Worm (Caenorhabditis elegans): Measurements from ENCODE around the gene unc-41.
"Not testable (repeated sequence)": the region's sequence is repeated elsewhere in the genome, so short reads cannot be mapped to it uniquely, and the experiment has no call there.

Gene unc-41

ce11 chrV:9976138-9976537 lies at the start of gene unc-41:
Gene unc-41, minus strand, starts transcription at chrV:9976238.
- no peak for TF ChIP-seq T22C8.4 (GFP tag; IDR thresholded peaks at IDR 0.05)
- TF ChIP-seq med-1 (GFP tag; optimal IDR thresholded peaks at IDR 0.05; ENCODE audit: insufficient read depth): no peak
- no peak for TF ChIP-seq ref-1 (GFP tag; conservative IDR thresholded peaks at IDR 0.05)
- no peak for TF ChIP-seq tab-1 (GFP tag; IDR thresholded peaks at IDR 0.05)
- no peak for TF ChIP-seq ztf-23 (GFP tag; IDR thresholded peaks at IDR 0.05)
- TF ChIP-seq klf-2 (GFP tag; conservative IDR thresholded peaks at IDR 0.05): no peak
- no peak for TF ChIP-seq cog-1 (tag; optimal IDR thresholded peaks at IDR 0.05)
- no peak for TF ChIP-seq flt-1 (GFP tag; IDR thresholded peaks at IDR 0.05)
- no peak for TF ChIP-seq ztf-29 (GFP tag; IDR thresholded peaks at IDR 0.05)

- TF ChIP-seq flt-1 (GFP tag; IDR thresholded peaks at IDR 0.05): no peak
- TF ChIP-seq ref-1 (GFP tag; conservative IDR thresholded peaks at IDR 0.05): no peak
- TF ChIP-seq tab-1 (GFP tag; IDR thresholded peaks at IDR 0.05): no peak
- no peak for TF ChIP-seq med-1 (GFP tag; optimal IDR thresholded peaks at IDR 0.05; ENCODE audit: insufficient read depth)
- TF ChIP-seq klf-2 (GFP tag; conservative IDR thresholded peaks at IDR 0.05): no peak
- no peak for TF ChIP-seq cog-1 (tag; optimal IDR thresholded peaks at IDR 0.05)
- no peak for TF ChIP-seq ztf-29 (GFP tag; IDR thresholded peaks at IDR 0.05)
- no peak for TF ChIP-seq ztf-23 (GFP tag; IDR thresholded peaks at IDR 0.05)
- TF ChIP-seq T22C8.4 (GFP tag; IDR thresholded peaks at IDR 0.05): no peak
These were observed 47.1 kb upstream of the unc-41 start for ce11 chrV:10023062-10023536.

- TF ChIP-seq cog-1 (tag; optimal IDR thresholded peaks at IDR 0.05) (no peak), T22C8.4 (GFP tag; IDR thresholded peaks at IDR 0.05) (no peak), ztf-23 (GFP tag; IDR thresholded peaks at IDR 0.05) (no peak)
These were observed 43.9 kb upstream of the unc-41 start for ce11 chrV:10019934-10020333.

- TF ChIP-seq ref-1 (GFP tag; conservative IDR thresholded peaks at IDR 0.05): no peak
These were observed 43.1 kb upstream of the unc-41 start for ce11 chrV:10019083-10019624.

DNA sequence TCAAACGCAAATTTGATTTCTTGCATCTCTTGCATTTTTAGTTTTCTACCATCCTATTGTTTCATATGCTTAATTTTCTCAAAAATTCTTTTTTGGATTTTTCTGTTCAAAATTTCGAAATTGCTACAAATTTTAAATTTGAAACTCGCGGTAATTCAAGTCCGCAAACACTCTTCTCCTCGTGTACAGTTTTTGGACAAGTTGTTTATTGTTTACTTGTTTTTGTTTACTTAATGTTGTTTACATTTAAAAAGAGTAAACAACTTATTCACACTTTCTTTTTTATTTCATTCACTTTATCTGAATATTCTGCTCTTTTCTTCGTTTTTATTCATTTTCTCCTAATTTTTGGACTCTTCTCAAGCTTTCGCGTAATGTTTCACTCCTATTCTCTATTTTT lies 42.3 kb upstream of the unc-41 start:
- TF ChIP-seq flt-1 (GFP tag; IDR thresholded peaks at IDR 0.05) (no peak), T22C8.4 (GFP tag; IDR thresholded peaks at IDR 0.05) (no peak), ref-1 (GFP tag; conservative IDR thresholded peaks at IDR 0.05) (no peak), tab-1 (GFP tag; IDR thresholded peaks at IDR 0.05) (no peak), med-1 (GFP tag; optimal IDR thresholded peaks at IDR 0.05; ENCODE audit: insufficient read depth) (no peak), klf-2 (GFP tag; conservative IDR thresholded peaks at IDR 0.05) (no peak), cog-1 (tag; optimal IDR thresholded peaks at IDR 0.05) (no peak), ztf-29 (GFP tag; IDR thresholded peaks at IDR 0.05) (no peak), ztf-23 (GFP tag; IDR thresholded peaks at IDR 0.05) (no peak)

DNA sequence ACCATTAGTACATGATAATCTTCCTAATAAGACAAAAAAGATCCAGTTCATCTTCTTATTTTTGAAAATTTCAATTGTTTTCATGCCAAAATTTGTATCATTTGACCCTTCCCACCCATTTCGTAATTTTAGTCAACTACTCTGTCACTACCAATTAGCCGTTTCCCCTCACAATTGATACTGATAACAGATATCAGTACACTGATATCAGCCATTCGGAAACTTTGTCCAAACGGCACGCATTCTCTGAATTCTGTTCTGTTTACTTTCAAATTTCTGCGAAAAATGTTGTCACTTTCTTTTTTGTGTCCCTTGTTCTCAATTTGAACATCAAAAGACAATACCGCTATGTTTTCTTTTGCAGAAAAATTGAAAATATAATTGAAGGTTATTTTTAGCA lies 36.6 kb upstream of the unc-41 start:
- TF ChIP-seq ztf-23 (GFP tag; IDR thresholded peaks at IDR 0.05): no peak
- TF ChIP-seq cog-1 (tag; optimal IDR thresholded peaks at IDR 0.05): no peak
- TF ChIP-seq med-1 (GFP tag; optimal IDR thresholded peaks at IDR 0.05; ENCODE audit: insufficient read depth): no peak
- TF ChIP-seq ref-1 (GFP tag; conservative IDR thresholded peaks at IDR 0.05): no peak
- no peak for TF ChIP-seq T22C8.4 (GFP tag; IDR thresholded peaks at IDR 0.05)
- no peak for TF ChIP-seq flt-1 (GFP tag; IDR thresholded peaks at IDR 0.05)
- TF ChIP-seq tab-1 (GFP tag; IDR thresholded peaks at IDR 0.05): no peak
- no peak for TF ChIP-seq klf-2 (GFP tag; conservative IDR thresholded peaks at IDR 0.05)
- no peak for TF ChIP-seq ztf-29 (GFP tag; IDR thresholded peaks at IDR 0.05)

DNA sequence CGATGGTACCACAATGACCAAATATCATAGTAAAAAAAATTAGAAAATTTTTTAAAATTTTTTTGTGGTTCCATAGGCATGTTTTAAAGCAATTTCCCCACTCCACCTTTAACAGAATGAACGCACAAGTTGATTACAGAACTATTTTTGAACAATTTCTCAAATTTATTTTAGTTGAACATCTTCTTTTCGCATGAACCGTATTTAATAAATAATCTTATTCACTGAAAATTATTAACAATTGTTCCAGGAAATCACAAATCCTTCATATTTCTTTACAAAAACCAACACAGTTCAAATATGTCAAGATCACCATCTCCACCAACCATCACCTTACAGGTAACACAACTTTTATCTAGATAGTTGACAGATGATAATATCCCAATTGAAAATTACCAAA lies 35.6 kb upstream of the unc-41 start, which contains the start of gene lea-1:
TSS of gene lea-1 (plus strand) at position 301 of the 400 bp plus-strand sequence.
- TF ChIP-seq ref-1 (GFP tag; conservative IDR thresholded peaks at IDR 0.05) (no peak), med-1 (GFP tag; optimal IDR thresholded peaks at IDR 0.05; ENCODE audit: insufficient read depth) (no peak), klf-2 (GFP tag; conservative IDR thresholded peaks at IDR 0.05) (no peak), ztf-23 (GFP tag; IDR thresholded peaks at IDR 0.05) (no peak), flt-1 (GFP tag; IDR thresholded peaks at IDR 0.05) (no peak), ztf-29 (GFP tag; IDR thresholded peaks at IDR 0.05) (no peak), cog-1 (tag; optimal IDR thresholded peaks at IDR 0.05) (no peak), tab-1 (GFP tag; IDR thresholded peaks at IDR 0.05) (no peak), T22C8.4 (GFP tag; IDR thresholded peaks at IDR 0.05) (no peak)

- no peak for TF ChIP-seq ref-1 (GFP tag; conservative IDR thresholded peaks at IDR 0.05)
- TF ChIP-seq tab-1 (GFP tag; IDR thresholded peaks at IDR 0.05): no peak
- TF ChIP-seq klf-2 (GFP tag; conservative IDR thresholded peaks at IDR 0.05): no peak
These were observed 31.4 kb upstream of the unc-41 start for ce11 chrV:10007484-10007883.

DNA sequence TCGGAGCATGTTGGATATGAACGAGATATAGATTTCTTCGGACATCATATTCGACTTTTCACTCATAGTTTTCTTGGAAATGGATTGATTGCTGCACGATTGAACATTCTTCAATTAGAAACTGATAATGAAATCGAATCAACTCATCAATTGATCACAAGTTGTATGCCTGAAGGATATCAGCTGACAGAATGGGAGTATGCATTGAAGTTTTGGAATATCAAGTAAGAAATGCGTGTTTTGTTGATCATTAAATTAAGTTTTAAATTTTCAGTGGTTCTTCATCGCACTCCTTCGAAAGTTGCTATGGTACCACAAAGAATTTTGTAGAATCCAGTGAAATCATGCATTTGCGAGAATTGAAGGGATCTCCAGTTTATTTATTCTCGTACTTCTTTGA lies 30.3 kb upstream of the unc-41 start:
- no peak for TF ChIP-seq tab-1 (GFP tag; IDR thresholded peaks at IDR 0.05)
- TF ChIP-seq med-1 (GFP tag; optimal IDR thresholded peaks at IDR 0.05; ENCODE audit: insufficient read depth): no peak
- TF ChIP-seq T22C8.4 (GFP tag; IDR thresholded peaks at IDR 0.05): no peak
- no peak for TF ChIP-seq flt-1 (GFP tag; IDR thresholded peaks at IDR 0.05)
- TF ChIP-seq ref-1 (GFP tag; conservative IDR thresholded peaks at IDR 0.05): no peak
- TF ChIP-seq ztf-23 (GFP tag; IDR thresholded peaks at IDR 0.05): no peak
- no peak for TF ChIP-seq ztf-29 (GFP tag; IDR thresholded peaks at IDR 0.05)
- TF ChIP-seq cog-1 (tag; optimal IDR thresholded peaks at IDR 0.05): no peak
- no peak for TF ChIP-seq klf-2 (GFP tag; conservative IDR thresholded peaks at IDR 0.05)

DNA sequence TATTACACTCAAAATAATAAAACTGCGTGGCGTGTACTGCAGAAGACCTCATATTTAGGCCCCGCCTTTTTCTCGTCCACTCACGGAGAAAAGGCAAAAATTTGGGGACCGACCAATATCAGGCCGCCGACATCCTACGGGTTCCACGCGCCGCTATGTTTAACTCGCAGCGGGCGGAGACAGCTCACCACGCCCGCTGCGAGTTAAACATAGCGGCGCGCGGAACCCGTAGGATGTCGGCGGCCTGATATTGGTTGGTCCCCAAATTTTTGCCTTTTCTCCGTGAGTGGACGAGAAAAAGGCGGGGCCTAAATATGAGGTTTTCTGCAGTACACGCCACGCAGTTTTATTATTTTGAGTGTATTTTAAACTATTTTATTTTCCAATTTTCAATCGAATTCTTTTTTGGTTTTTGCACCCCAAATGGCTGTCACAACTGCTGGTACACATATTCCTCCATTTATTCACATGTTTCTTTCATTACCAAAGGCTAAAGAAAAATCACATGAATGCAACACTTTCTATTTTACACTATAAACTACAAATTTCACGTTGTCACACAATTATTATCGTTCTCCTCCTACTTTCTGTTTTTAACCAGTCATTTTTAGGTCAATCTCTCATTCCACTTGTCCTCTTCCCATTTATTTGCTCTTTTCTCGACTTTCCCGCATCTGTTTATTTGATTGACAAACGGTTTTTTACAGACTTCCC lies 28.2 kb upstream of the unc-41 start, which contains the start of gene uda-1:
TSS of gene uda-1 (plus strand) at position 708 of the 714 bp plus-strand sequence.
- not testable (repeated sequence) for TF ChIP-seq ref-1 (GFP tag; conservative IDR thresholded peaks at IDR 0.05); tab-1 (GFP tag; IDR thresholded peaks at IDR 0.05); ztf-29 (GFP tag; IDR thresholded peaks at IDR 0.05)
